Fruit fly (Drosophila melanogaster): ENCODE results near the gene arm.

DNA sequence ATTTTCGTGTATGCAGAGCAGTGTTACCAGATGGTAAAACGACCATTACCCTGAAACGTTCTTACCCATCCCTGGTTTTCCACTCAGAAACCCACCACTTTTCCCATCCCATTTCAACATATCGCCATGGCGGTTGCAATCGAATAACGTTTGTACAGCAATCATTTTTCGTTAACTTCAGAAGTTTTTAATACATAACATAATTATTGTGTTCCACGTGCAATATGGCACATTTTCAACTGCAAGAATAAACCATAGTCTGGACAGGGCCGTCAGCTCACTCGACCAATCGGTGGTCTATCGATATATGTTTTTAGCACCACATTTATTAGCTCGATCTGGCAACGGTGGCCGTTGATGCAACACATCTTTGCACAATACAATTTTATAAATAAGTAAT, 10.5 kb downstream of the arm start, which contains the start of the genes trr and mRpL16:
- TF ChIP-seq CG8478 (optimal IDR thresholded peaks at IDR 0.05) (no peak), psq (optimal IDR thresholded peaks at IDR 0.05) (no peak), usp (GFP tag; optimal IDR thresholded peaks at IDR 0.05) (no peak)
